Worm (Caenorhabditis elegans): ENCODE results near the gene F55C12.19.

F55C12.19 gene

DNA sequence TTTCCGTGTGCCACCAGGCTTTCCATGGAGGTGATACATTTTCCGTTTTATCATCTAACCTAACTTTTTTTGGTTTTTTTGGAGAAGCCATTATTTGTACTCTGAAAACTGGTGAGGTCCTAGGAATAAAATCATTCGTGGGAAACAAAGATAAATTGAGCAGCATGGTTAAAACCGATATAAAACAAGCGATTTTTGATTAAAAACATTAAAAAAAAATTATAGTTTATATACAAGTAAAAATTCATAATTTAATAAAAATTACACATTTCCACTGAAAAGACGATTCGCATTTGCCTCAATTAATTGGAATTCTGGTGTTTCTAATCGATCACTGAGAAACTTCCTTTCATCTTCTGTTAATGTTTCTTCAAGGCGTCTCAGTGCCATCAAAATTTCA lies 27.5 kb upstream of the F55C12.19 start, which contains the start of gene ZK1248.15:
Gene ZK1248.15, minus strand, starts transcription at position 101 of the 400 bp plus-strand sequence.
- TF ChIP-seq lin-13 (GFP tag; optimal IDR thresholded peaks at IDR 0.05) (no peak), ama-1 (optimal IDR thresholded peaks at IDR 0.05) (no peak), mdl-1 (tag; optimal IDR thresholded peaks at IDR 0.05) (no peak), lin-14 (GFP tag; optimal IDR thresholded peaks at IDR 0.05) (no peak), nhr-71 (tag; optimal IDR thresholded peaks at IDR 0.05) (no peak), efl-3 (GFP tag; optimal IDR thresholded peaks at IDR 0.05) (no peak), ceh-88 (GFP tag; IDR thresholded peaks at IDR 0.05) (no peak), elt-2 (tag; optimal IDR thresholded peaks at IDR 0.05) (no peak), zag-1 (tag; optimal IDR thresholded peaks at IDR 0.05) (no peak)

DNA sequence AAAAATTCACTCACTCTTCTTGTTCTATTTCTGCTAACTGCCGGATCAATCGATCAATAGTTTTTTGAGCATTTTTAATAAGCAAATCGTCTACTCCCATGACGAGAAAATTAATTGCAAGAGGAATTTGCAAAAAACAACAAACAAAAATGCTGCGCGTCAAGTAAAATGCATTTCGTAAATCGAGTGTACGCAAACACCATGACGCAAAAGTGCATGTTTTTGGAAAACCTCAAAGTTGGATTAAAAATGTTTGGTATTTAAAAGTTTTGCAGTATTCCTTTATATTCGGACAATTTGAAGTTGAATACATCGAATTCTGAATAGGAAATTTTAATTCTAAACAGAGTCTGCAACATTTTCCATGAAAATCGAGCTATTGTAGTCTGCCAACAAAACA lies 26.7 kb upstream of the F55C12.19 start, which contains the start of gene ZK1248.19:
Gene ZK1248.19, minus strand, starts transcription at position 188 of the 400 bp plus-strand sequence.
- no peak for TF ChIP-seq ceh-8 (GFP tag; optimal IDR thresholded peaks at IDR 0.05)
- peak; percentile 39 for TF ChIP-seq nhr-20 (tag; optimal IDR thresholded peaks at IDR 0.05)
- peak; percentile 9 for TF ChIP-seq nhr-85 (tag)
- no peak for TF ChIP-seq C34B4.2 (tag; optimal IDR thresholded peaks at IDR 0.05)
- TF ChIP-seq ets-5 (GFP tag; IDR thresholded peaks at IDR 0.05) = no peak
- peak; percentile 53 to 54 for TF ChIP-seq efl-1 (optimal IDR thresholded peaks at IDR 0.05)
- TF ChIP-seq efl-1 (GFP tag; optimal IDR thresholded peaks at IDR 0.05 in 1 of 2) = peak; percentile 32 to 95
- TF ChIP-seq C16A3.4 (tag; optimal IDR thresholded peaks at IDR 0.05) = peak; percentile 54
- peak; percentile 14 for TF ChIP-seq dsc-1 (tag; optimal IDR thresholded peaks at IDR 0.05)
- no peak for TF ChIP-seq nhr-84 (tag; optimal IDR thresholded peaks at IDR 0.05)
- peak in 1 of 3 experiments; percentile 13 for TF ChIP-seq ceh-82 (tag; optimal IDR thresholded peaks at IDR 0.05)
- peak; percentile 32 for TF ChIP-seq unc-130 (tag; optimal IDR thresholded peaks at IDR 0.05)
- peak; percentile 88 for TF ChIP-seq F16B12.6 (tag; optimal IDR thresholded peaks at IDR 0.05)
- TF ChIP-seq mep-1 (tag; optimal IDR thresholded peaks at IDR 0.05) = peak; percentile 16
- TF ChIP-seq swsn-7 (tag; optimal IDR thresholded peaks at IDR 0.05) = peak; percentile 17
- no peak for TF ChIP-seq fkh-4 (tag; optimal IDR thresholded peaks at IDR 0.05; ENCODE audit: borderline replicate concordance)
- TF ChIP-seq lin-35 (GFP tag; optimal IDR thresholded peaks at IDR 0.05) = peak in 1 of 2 experiments; percentile 39
- peak; percentile 56 for TF ChIP-seq rnt-1 (tag; optimal IDR thresholded peaks at IDR 0.05)
- TF ChIP-seq elt-3 (tag; optimal IDR thresholded peaks at IDR 0.05) = peak in 1 of 6 experiments; percentile 4
- peak; percentile 13 for TF ChIP-seq lin-14 (GFP tag; optimal IDR thresholded peaks at IDR 0.05)
- peak; percentile 0 for TF ChIP-seq snpc-4 (tag; optimal IDR thresholded peaks at IDR 0.05)
- peak; percentile 15 for TF ChIP-seq xbp-1 (tag; optimal IDR thresholded peaks at IDR 0.05)
- no peak for TF ChIP-seq tbx-2 (tag; optimal IDR thresholded peaks at IDR 0.05)
- TF ChIP-seq snu-23 (GFP tag; optimal IDR thresholded peaks at IDR 0.05) = peak; percentile 53
- no peak for TF ChIP-seq fos-1 (tag; optimal IDR thresholded peaks at IDR 0.05)
- TF ChIP-seq lsy-2 (tag; optimal IDR thresholded peaks at IDR 0.05) = peak; percentile 42 to 58
- TF ChIP-seq nhr-47 (tag; optimal IDR thresholded peaks at IDR 0.05) = peak; percentile 35
- TF ChIP-seq dpl-1 (GFP tag; optimal IDR thresholded peaks at IDR 0.05) = peak; percentile 5 to 49 (median 31)
- TF ChIP-seq pax-3 (tag; optimal IDR thresholded peaks at IDR 0.05) = no peak
- no peak for TF ChIP-seq efl-3 (GFP tag; optimal IDR thresholded peaks at IDR 0.05)
- TF ChIP-seq nhr-71 (tag; optimal IDR thresholded peaks at IDR 0.05) = peak; percentile 43

DNA sequence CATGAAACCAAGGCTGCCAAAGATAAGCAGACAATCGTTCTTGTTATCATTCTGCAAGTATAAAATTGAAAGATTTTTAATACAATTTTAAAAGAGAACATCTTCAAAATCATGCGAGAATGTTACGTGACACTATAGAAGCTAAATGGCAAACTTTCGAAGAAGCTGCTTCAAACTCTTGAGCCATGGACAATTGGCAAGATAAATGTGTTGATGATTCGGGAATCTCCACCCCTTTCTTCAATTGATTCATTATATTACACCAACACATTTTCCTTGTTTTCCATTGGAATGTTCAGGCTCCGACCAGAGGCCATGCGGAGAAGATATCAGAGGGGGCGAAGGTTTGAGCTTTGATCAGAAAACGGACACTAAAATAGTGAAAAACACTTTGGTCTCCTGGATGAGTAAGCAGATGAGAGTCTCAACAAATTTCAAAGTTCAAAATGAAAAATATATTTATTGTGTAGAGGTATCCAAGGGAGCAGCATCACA lies 24.8 kb upstream of the F55C12.19 start, which contains the start of gene lec-5:
Gene lec-5, minus strand, starts transcription at position 51 of the 495 bp plus-strand sequence.
- TF ChIP-seq nhr-71 (tag; optimal IDR thresholded peaks at IDR 0.05) (peak; percentile 60), nhr-20 (tag; optimal IDR thresholded peaks at IDR 0.05) (peak; percentile 23), nhr-237 (tag; optimal IDR thresholded peaks at IDR 0.05) (no peak), tlp-1 (tag; optimal IDR thresholded peaks at IDR 0.05) (no peak), hpl-2 (GFP tag; optimal IDR thresholded peaks at IDR 0.05) (no peak), lsy-2 (tag; optimal IDR thresholded peaks at IDR 0.05) (peak in 1 of 2 experiments; percentile 47), dsc-1 (tag; optimal IDR thresholded peaks at IDR 0.05) (peak; percentile 56), pag-3 (tag; optimal IDR thresholded peaks at IDR 0.05; ENCODE audit: borderline replicate concordance, insufficient read depth) (peak; percentile 79), lin-14 (GFP tag; optimal IDR thresholded peaks at IDR 0.05) (peak; percentile 72), mep-1 (tag; optimal IDR thresholded peaks at IDR 0.05) (peak; percentile 2), snu-23 (GFP tag; optimal IDR thresholded peaks at IDR 0.05) (peak; percentile 23), unc-130 (tag; optimal IDR thresholded peaks at IDR 0.05) (peak; percentile 63), rnt-1 (tag; optimal IDR thresholded peaks at IDR 0.05) (peak; percentile 56), egl-27 (tag; optimal IDR thresholded peaks at IDR 0.05) (no peak), nhr-19 (GFP tag; conservative IDR thresholded peaks at IDR 0.05) (peak; percentile 38)

Measured in whole organism, L1 larva.